Worm (Caenorhabditis elegans): Measurements from ENCODE around the gene mlt-3.

- TF ChIP-seq lin-11 (tag; optimal IDR thresholded peaks at IDR 0.05) (no peak), pqm-1 (tag; optimal IDR thresholded peaks at IDR 0.05) (no peak), hlh-15 (tag; optimal IDR thresholded peaks at IDR 0.05) (no peak), ceh-48 (tag; optimal IDR thresholded peaks at IDR 0.05) (no peak)
These were observed 39.0 kb upstream of the mlt-3 start for ce11 chrIV:12265877-12266276.
